Worm (Caenorhabditis elegans): Measurements from ENCODE around the gene srw-17.
A peak's percentile ranks its signal among the peaks of the same experiment; 100 is the strongest.

DNA sequence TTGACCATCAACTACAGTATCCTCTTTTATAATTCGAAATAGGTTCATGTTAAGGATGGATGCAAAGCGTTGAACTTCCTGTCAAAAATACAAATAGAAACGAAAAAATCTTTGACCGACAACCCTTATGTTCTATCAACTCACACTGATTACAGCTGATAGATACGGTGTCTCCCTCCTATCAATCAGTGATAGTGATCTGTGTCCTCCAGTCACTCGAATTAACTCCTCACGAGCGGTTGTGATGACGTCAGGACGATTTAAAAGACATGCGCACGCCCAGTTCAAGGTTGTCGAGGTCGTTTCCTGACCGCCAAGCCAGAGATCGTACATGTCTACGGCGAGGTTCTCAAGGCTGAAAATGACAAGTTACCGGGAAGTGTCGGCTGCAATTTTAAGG is 9.2 kb upstream of the srw-17 start:
- TF ChIP-seq hlh-8 (tag; optimal IDR thresholded peaks at IDR 0.05) (no peak), ceh-22 (tag; optimal IDR thresholded peaks at IDR 0.05) (no peak), tbx-7 (tag; optimal IDR thresholded peaks at IDR 0.05) (no peak), hlh-30 (tag; optimal IDR thresholded peaks at IDR 0.05; ENCODE audit: insufficient read depth) (no peak), pax-1 (tag; optimal IDR thresholded peaks at IDR 0.05) (no peak), lin-11 (tag; optimal IDR thresholded peaks at IDR 0.05) (no peak), ama-1 (optimal IDR thresholded peaks at IDR 0.05) (no peak), lim-6 (tag; optimal IDR thresholded peaks at IDR 0.05) (no peak), ceh-9 (tag; optimal IDR thresholded peaks at IDR 0.05) (no peak), tbx-2 (tag; optimal IDR thresholded peaks at IDR 0.05) (no peak), dmd-4 (tag; optimal IDR thresholded peaks at IDR 0.05; ENCODE audit: borderline replicate concordance) (no peak), elt-2 (tag; optimal IDR thresholded peaks at IDR 0.05) (peak; percentile 57), fkh-10 (GFP tag; optimal IDR thresholded peaks at IDR 0.05) (no peak)

Measured in whole organism, late embryonic.